Worm (Caenorhabditis elegans): ENCODE results near the gene H13N06.2.

DNA sequence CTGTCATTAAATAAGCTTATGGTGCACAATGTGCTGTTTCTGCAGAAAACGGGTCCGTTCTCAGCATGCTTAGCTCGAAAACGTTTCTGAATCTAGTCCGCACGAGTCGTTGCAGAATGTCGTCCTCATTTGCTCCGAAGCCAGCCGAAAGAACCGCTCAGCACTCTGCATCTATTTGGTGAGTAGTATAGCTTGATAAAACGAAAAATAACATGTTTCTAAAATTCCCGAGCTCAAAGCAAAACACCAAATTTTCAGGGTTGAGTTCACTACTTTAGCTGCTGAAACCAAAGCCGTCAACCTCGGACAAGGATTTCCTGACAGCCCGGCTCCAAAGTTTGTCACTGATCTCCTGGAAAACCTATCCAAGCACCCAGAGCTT, 46.2 kb upstream of the H13N06.2 start, which contains the start of gene nkat-3:
- no peak for TF ChIP-seq C06A6.2 (GFP tag; conservative IDR thresholded peaks at IDR 0.05)
- no peak for TF ChIP-seq bed-2 (GFP tag; IDR thresholded peaks at IDR 0.05)
- no peak for TF ChIP-seq hmg-1.2 (GFP tag; IDR thresholded peaks at IDR 0.05)
- no peak for TF ChIP-seq nfya-1 (tag; optimal IDR thresholded peaks at IDR 0.05; ENCODE audit: borderline replicate concordance, insufficient read depth)

All from whole organism, young adult.